Worm (Caenorhabditis elegans) whole organism, L1 larva: ENCODE measurements around the gene T28D6.6.

Source experiments
- aly-2 ChIP-seq: fragments of 150-350 bp; optimal IDR thresholded peaks from 2 replicates; lab custom pipeline; 2014; ENCODE audit warnings: missing biosample characterization, missing genetic modification characterization
- fkh-10 ChIP-seq: sonication (generic microtip); optimal IDR thresholded peaks from 2 replicates; lab custom pipeline; 2017; ENCODE audit warnings: missing biosample characterization, missing genetic modification reagents, missing genetic modification characterization
- fkh-4 ChIP-seq: sonication (generic microtip); optimal IDR thresholded peaks from 2 replicates; lab custom pipeline; 2016; ENCODE audit warnings: missing compliant biosample characterization, missing genetic modification characterization, borderline replicate concordance
- lin-15B ChIP-seq: fragments of 150-350 bp; sonication (generic microtip); optimal IDR thresholded peaks from 3 replicates; lab custom pipeline; 2014; ENCODE audit warnings: missing biosample characterization, missing genetic modification characterization
- lin-39 ChIP-seq: fragments of 150-350 bp; optimal IDR thresholded peaks from 2 replicates; lab custom pipeline; 2014; ENCODE audit warnings: missing biosample characterization, missing genetic modification reagents, missing genetic modification characterization
- lsy-2 ChIP-seq, 2 experiments: fragments of 150-350 bp; optimal IDR thresholded peaks; 2 replicates each; lab custom pipeline; 2014; ENCODE audit warnings: missing biosample characterization in 2 of 2, missing genetic modification characterization in 2 of 2
- nhr-12 ChIP-seq: sonication (generic microtip); optimal IDR thresholded peaks from 2 replicates; lab custom pipeline; 2017; ENCODE audit warnings: missing biosample characterization, missing genetic modification characterization
- nhr-76 ChIP-seq: sonication (generic microtip); optimal IDR thresholded peaks from 2 replicates; lab custom pipeline; 2017; ENCODE audit warnings: missing biosample characterization, missing genetic modification characterization
- skn-1 ChIP-seq: fragments of 150-350 bp; optimal IDR thresholded peaks from 2 replicates; lab custom pipeline; 2014; ENCODE audit warnings: missing biosample characterization, missing genetic modification characterization
- unc-62 ChIP-seq: fragments of 150-350 bp; optimal IDR thresholded peaks from 2 replicates; lab custom pipeline; 2014; ENCODE audit warnings: missing biosample characterization, missing genetic modification reagents, missing genetic modification characterization
- zag-1 ChIP-seq: fragments of 150-350 bp; optimal IDR thresholded peaks from 2 replicates; lab custom pipeline; 2014; ENCODE audit warnings: missing biosample characterization, missing genetic modification characterization

- TF ChIP-seq skn-1 (no peak), zag-1 (tag; lab: Kevin White, UChicago) (no peak), unc-62 (GFP tag; lab: Kevin White, UChicago) (no peak), lin-39 (no peak), nhr-12 (tag; lab: Kevin White, UChicago) (no peak), lsy-2 (tag; optimal IDR thresholded peaks at IDR 0.05; lab: Kevin White, UChicago) (no peak), fkh-10 (no peak), fkh-4 (tag; lab: Kevin White, UChicago) (no peak), aly-2 (no peak), lin-15B (tag; lab: Kevin White, UChicago) (no peak), nhr-76 (no peak)
These were observed 9.7 kb downstream of the T28D6.6 start, which contains the start of gene T28D6.5 for ce11 chrIII:11333032-11333732.
